Worm (Caenorhabditis elegans) whole organism, late embryonic: ENCODE measurements around the gene nhr-199.
"Not testable (repeated sequence)": the region's sequence is repeated elsewhere in the genome, so short reads cannot be mapped to it uniquely, and the experiment has no call there.

ENCODE experiments used
- C08G9.2 ChIP-seq: sonication (generic microtip); optimal IDR thresholded peaks from 2 replicates; lab custom pipeline; 2016; ENCODE audit warnings: mild to moderate bottlenecking, missing genetic modification characterization, moderate library complexity, missing compliant biosample characterization
- K02D7.2 ChIP-seq: sonication (generic microtip); optimal IDR thresholded peaks from 2 replicates; lab custom pipeline; 2017; ENCODE audit warnings: mild to moderate bottlenecking, missing genetic modification characterization, missing compliant biosample characterization
- T23F11.4 ChIP-seq: fragments of 200-800 bp; sonication (Bioruptor generic); optimal IDR thresholded peaks from 2 replicates; lab custom pipeline; 2018; ENCODE audit warnings: mild to moderate bottlenecking, missing genetic modification characterization, missing compliant biosample characterization
- Y22D7AL.16 ChIP-seq: sonication (generic microtip); optimal IDR thresholded peaks from 2 replicates; lab custom pipeline; 2016; ENCODE audit warnings: missing genetic modification characterization, missing compliant biosample characterization
- ceh-19 ChIP-seq: fragments of 200-800 bp; sonication (Bioruptor generic); optimal IDR thresholded peaks from 2 replicates; lab custom pipeline; 2018; ENCODE audit warnings: mild to moderate bottlenecking, missing genetic modification characterization, missing compliant biosample characterization
- ceh-22 ChIP-seq: sonication (generic microtip); optimal IDR thresholded peaks from 2 replicates; lab custom pipeline; 2017; ENCODE audit warnings: missing biosample characterization, missing genetic modification characterization
- ceh-31 ChIP-seq: sonication (generic microtip); optimal IDR thresholded peaks from 2 replicates; lab custom pipeline; 2016; ENCODE audit warnings: missing genetic modification characterization, missing compliant biosample characterization
- ceh-34 ChIP-seq: sonication (generic microtip); optimal IDR thresholded peaks from 2 replicates; lab custom pipeline; 2016; ENCODE audit warnings: mild to moderate bottlenecking, missing genetic modification characterization, missing compliant biosample characterization
- ceh-45 ChIP-seq: fragments of 200-800 bp; sonication (Bioruptor generic); IDR thresholded peaks from 2 replicates; pipeline ENCODE4 v1.3.6; 2022; ENCODE audit warnings: missing genetic modification reagents, missing genetic modification characterization, missing compliant biosample characterization
- ceh-48 ChIP-seq: sonication (generic microtip); optimal IDR thresholded peaks from 2 replicates; lab custom pipeline; 2016; ENCODE audit warnings: missing genetic modification characterization, inconsistent platforms, missing compliant biosample characterization
- ceh-6 ChIP-seq: fragments of 200-800 bp; sonication (Bioruptor generic); optimal IDR thresholded peaks from 2 replicates; lab custom pipeline; 2018; ENCODE audit warnings: mild to moderate bottlenecking, missing genetic modification characterization, missing compliant biosample characterization
- elt-4 ChIP-seq: sonication (generic microtip); optimal IDR thresholded peaks from 2 replicates; lab custom pipeline; 2016; ENCODE audit warnings: missing genetic modification characterization, missing compliant biosample characterization
- ets-4 ChIP-seq: sonication (generic microtip); optimal IDR thresholded peaks from 2 replicates; lab custom pipeline; 2016; ENCODE audit warnings: missing genetic modification characterization, missing compliant biosample characterization
- eyg-1 ChIP-seq: sonication (generic microtip); optimal IDR thresholded peaks from 2 replicates; lab custom pipeline; 2016; ENCODE audit warnings: missing genotype, missing genetic modification characterization, missing compliant biosample characterization
- fkh-10 ChIP-seq: fragments of 150-350 bp; optimal IDR thresholded peaks from 2 replicates; lab custom pipeline; 2014; ENCODE audit warnings: missing biosample characterization, missing genetic modification reagents, missing genetic modification characterization
- fkh-6 ChIP-seq: sonication (generic microtip); optimal IDR thresholded peaks from 2 replicates; lab custom pipeline; 2016; ENCODE audit warnings: missing genetic modification characterization, missing compliant biosample characterization
- hlh-13 ChIP-seq: fragments of 200-800 bp; sonication (Bioruptor generic); optimal IDR thresholded peaks from 2 replicates; lab custom pipeline; 2018; ENCODE audit warnings: mild to moderate bottlenecking, missing genetic modification characterization, missing compliant biosample characterization
- hlh-15 ChIP-seq: sonication (generic microtip); optimal IDR thresholded peaks from 2 replicates; lab custom pipeline; 2016; ENCODE audit warnings: missing genetic modification characterization, missing compliant biosample characterization
- hlh-30 ChIP-seq: sonication (generic microtip); optimal IDR thresholded peaks from 2 replicates; lab custom pipeline; 2017; ENCODE audit warnings: antibody characterized with exemption, missing genetic modification characterization, missing compliant biosample characterization; ENCODE audit not compliant: insufficient read depth
- hlh-6 ChIP-seq: sonication (generic microtip); optimal IDR thresholded peaks from 2 replicates; lab custom pipeline; 2016; ENCODE audit warnings: missing genotype, missing genetic modification characterization, missing compliant biosample characterization
- hlh-8 ChIP-seq: sonication (generic microtip); optimal IDR thresholded peaks from 2 replicates; lab custom pipeline; 2016; ENCODE audit warnings: missing genotype, missing genetic modification characterization, missing compliant biosample characterization
- lin-11 ChIP-seq: fragments of 200-800 bp; sonication (Bioruptor generic); optimal IDR thresholded peaks from 2 replicates; lab custom pipeline; 2018; ENCODE audit warnings: mild to moderate bottlenecking, missing genetic modification characterization, missing compliant biosample characterization
- nhr-232 ChIP-seq: sonication (generic microtip); optimal IDR thresholded peaks from 2 replicates; lab custom pipeline; 2016; ENCODE audit warnings: missing genetic modification characterization, missing compliant biosample characterization
- npax-4 ChIP-seq: sonication (generic microtip); optimal IDR thresholded peaks from 2 replicates; lab custom pipeline; 2016; ENCODE audit warnings: missing genetic modification characterization, missing compliant biosample characterization
- pag-3 ChIP-seq: sonication (generic microtip); optimal IDR thresholded peaks from 2 replicates; lab custom pipeline; 2016; ENCODE audit warnings: missing compliant biosample characterization, missing genetic modification characterization, borderline replicate concordance
- pax-1 ChIP-seq: fragments of 150-350 bp; optimal IDR thresholded peaks from 2 replicates; lab custom pipeline; 2014; ENCODE audit warnings: missing biosample characterization, missing genetic modification characterization
- pqm-1 ChIP-seq: sonication (generic microtip); optimal IDR thresholded peaks from 2 replicates; lab custom pipeline; 2016; ENCODE audit warnings: missing genetic modification characterization, missing compliant biosample characterization
- sox-2 ChIP-seq: fragments of 200-800 bp; sonication (Bioruptor generic); IDR thresholded peaks from 2 replicates; pipeline ENCODE4 v1.3.6; 2022; ENCODE audit warnings: missing genetic modification reagents, missing genetic modification characterization, missing compliant biosample characterization
- tbx-2 ChIP-seq: sonication (generic microtip); optimal IDR thresholded peaks from 2 replicates; lab custom pipeline; 2016; ENCODE audit warnings: missing genetic modification characterization, missing compliant biosample characterization
- tbx-7 ChIP-seq: sonication (generic microtip); optimal IDR thresholded peaks from 2 replicates; lab custom pipeline; 2016; ENCODE audit warnings: missing genotype, missing genetic modification characterization, missing compliant biosample characterization
- ttx-3 ChIP-seq: sonication (generic microtip); optimal IDR thresholded peaks from 2 replicates; lab custom pipeline; 2016; ENCODE audit warnings: missing genetic modification reagents, missing genetic modification characterization, missing compliant biosample characterization
- unc-3 ChIP-seq, 2 experiments: fragments of 200-800 bp in 1 of 2; sonication (Bioruptor generic) in 1 of 2; sonication (generic microtip) in 1 of 2; conservative IDR thresholded peaks in 1 of 2; optimal IDR thresholded peaks in 1 of 2; 2 replicates each; pipeline versions ENCODE4 v1.3.6 to Lab custom; 2016 to 2022; ENCODE audit warnings: missing compliant biosample characterization in 2 of 2, missing genetic modification characterization in 2 of 2, missing genetic modification reagents in 1 of 2
- unc-55 ChIP-seq: sonication (generic microtip); optimal IDR thresholded peaks from 2 replicates; lab custom pipeline; 2017; ENCODE audit warnings: missing biosample characterization, missing genetic modification reagents, missing genetic modification characterization

The nhr-199 gene

DNA sequence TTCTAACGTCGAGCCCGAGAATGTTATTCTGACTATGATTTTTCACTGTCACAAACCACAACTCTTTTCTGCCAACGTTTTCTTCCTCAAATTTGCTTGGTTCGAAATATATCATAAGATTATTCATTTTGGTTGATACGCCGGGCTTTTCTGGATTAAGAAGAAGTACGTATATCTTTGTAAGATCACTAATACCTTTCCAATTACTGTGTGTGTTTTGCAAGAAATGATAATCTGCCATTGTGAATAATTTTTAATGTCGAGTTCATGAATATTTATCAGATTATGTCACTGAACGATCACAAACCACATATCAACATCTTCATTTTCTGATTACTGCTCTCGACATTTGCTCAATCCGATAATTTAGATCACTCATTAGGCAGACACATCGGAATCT lies 14.1 kb downstream of the nhr-199 start, which contains the start of gene nhr-196:
TSS of gene nhr-196 (plus strand) at position 118 of the 400 bp plus-strand sequence.
- TF ChIP-seq pag-3, result no peak
- no peak for TF ChIP-seq pqm-1

DNA sequence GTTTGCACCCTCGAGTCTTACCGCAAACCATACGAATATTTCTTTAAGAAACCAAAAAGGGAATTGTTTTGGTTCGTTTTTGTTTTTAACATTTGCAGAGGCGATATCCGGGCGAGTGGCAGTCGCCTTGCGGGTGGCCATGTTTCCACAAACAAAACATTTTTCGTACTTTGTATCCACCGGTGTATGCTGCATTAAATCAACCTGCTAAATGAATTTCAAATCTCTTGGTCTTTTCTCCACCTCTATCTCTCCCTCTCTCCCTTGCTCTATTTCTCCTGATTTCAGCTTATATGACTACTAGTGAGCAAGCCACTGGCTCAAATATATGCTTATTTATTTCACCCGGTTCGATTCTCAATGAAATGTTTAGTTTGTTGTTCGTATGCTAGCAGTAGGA lies 22.5 kb downstream of the nhr-199 start, which contains the start of gene nhr-52:
TSS of gene nhr-52 (plus strand) at position 301 of the 400 bp plus-strand sequence.
- TF ChIP-seq hlh-13 (GFP tag; lab: Kevin White, UChicago) (no peak), ttx-3 (tag; lab: Kevin White, UChicago) (no peak), hlh-15 (tag; lab: Kevin White, UChicago) (no peak), tbx-2 (tag; lab: Kevin White, UChicago) (no peak), elt-4 (tag; lab: Kevin White, UChicago) (no peak), pag-3 (no peak), lin-11 (tag; lab: Kevin White, UChicago) (no peak), unc-55 (GFP tag; lab: Kevin White, UChicago) (no peak), hlh-8 (tag; lab: Kevin White, UChicago) (no peak), ceh-22 (tag; lab: Kevin White, UChicago) (no peak), ceh-31 (no peak), pqm-1 (no peak), hlh-6 (tag; lab: Kevin White, UChicago) (no peak), fkh-10 (GFP tag; lab: Kevin White, UChicago) (no peak), Y22D7AL.16 (tag; lab: Kevin White, UChicago) (no peak), tbx-7 (no peak), ceh-19 (no peak)

DNA sequence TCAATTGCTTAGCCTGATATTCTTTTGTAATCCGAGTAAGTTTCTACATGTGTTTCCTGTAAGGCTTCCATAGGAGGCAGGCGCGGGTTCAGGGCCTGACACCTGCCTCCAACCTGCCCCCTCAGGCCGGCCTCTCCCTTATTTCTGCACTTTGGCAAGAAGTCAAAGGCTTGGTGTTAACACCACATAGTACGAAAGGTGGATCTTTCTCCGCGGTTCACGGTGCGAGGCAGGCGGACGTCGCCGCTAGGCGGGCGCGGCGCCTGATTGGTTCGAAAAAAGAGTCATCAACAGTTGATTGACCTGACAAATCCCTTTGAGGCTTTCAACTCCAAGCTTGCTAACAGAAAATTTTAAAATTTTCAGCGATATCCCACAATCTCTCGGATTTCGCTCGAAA lies 24.8 kb downstream of the nhr-199 start:
- TF ChIP-seq ets-4, result no peak
- TF ChIP-seq sox-2 (GFP tag; lab: Robert Waterston, UW), result no peak
- no peak for TF ChIP-seq eyg-1
- TF ChIP-seq T23F11.4, result no peak
- TF ChIP-seq fkh-10 (GFP tag; lab: Kevin White, UChicago), result no peak

DNA sequence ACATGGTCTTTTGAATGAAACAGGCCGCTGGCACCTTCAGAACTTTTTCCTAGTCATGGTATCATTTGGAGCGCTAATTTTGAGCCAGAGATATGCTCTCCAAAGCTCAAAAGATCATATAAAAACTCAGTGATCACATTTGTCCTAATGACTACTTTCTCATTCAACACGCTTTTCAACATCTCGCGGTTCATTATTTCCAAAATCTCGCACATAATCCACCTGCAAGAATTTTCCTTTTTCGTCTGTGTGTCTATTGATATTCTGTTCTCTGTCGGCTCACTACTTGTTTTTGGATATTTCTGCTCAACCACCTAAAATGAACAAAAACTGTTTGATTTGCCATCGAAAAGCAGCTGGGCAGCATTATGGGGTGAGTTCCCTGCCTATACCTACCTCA lies 26.0 kb downstream of the nhr-199 start, which contains the start of gene nhr-51:
TSS of gene nhr-51 (plus strand) at position 301 of the 400 bp plus-strand sequence.
- no peak for TF ChIP-seq ceh-45 (GFP tag; lab: Robert Waterston, UW)
- no peak for TF ChIP-seq ceh-34 (tag; lab: Kevin White, UChicago)
- no peak for TF ChIP-seq fkh-10 (GFP tag; lab: Kevin White, UChicago)
- no peak for TF ChIP-seq ceh-48 (tag; lab: Kevin White, UChicago)
- TF ChIP-seq pax-1 (tag; lab: Kevin White, UChicago), result no peak
- no peak for TF ChIP-seq K02D7.2
- TF ChIP-seq fkh-6 (tag; lab: Kevin White, UChicago), result no peak
- TF ChIP-seq hlh-15 (tag; lab: Kevin White, UChicago), result no peak
- TF ChIP-seq hlh-30 (tag; lab: Kevin White, UChicago), result no peak
- no peak for TF ChIP-seq eyg-1
- no peak for TF ChIP-seq C08G9.2 (tag; lab: Kevin White, UChicago)
- TF ChIP-seq nhr-232 (tag; lab: Kevin White, UChicago), result no peak
- no peak for TF ChIP-seq ceh-6 (GFP tag; lab: Kevin White, UChicago)
- no peak for TF ChIP-seq tbx-2 (tag; lab: Kevin White, UChicago)

DNA sequence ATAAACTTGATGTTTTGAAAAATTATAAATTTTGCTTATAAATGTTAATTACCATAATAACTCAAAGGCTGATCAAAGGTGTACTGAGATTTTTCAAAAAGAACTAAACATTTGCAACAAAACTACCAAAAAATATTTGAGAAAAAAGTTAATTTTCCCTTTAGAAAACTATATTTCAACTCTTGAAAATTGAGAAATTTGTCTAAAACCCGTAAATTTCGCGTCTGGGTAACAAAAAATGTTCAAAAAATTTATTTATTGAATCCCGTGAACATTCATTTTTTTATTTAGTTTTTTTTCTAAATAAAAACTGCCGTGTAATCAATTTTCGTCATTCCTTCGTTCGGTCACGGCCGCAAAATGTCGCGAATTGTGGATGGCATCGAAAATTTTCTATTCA lies 29.6 kb downstream of the nhr-199 start, which contains the start of gene K06B4.15:
TSS of gene K06B4.15 (plus strand) at position 301 of the 400 bp plus-strand sequence.
- TF ChIP-seq unc-3 (GFP tag; conservative IDR thresholded peaks at IDR 0.05; lab: Robert Waterston, UW); unc-3 (tag; optimal IDR thresholded peaks at IDR 0.05; lab: Kevin White, UChicago); tbx-2 (tag; lab: Kevin White, UChicago); npax-4 (tag; lab: Kevin White, UChicago): not testable (repeated sequence)
